Fruit fly (Drosophila melanogaster) S2 (cell line): ENCODE results near the gene CG11342.

Experiments used
- CG8478 ChIP-seq: fragments of >200 bp; optimal IDR thresholded peaks from 2 replicates; lab custom pipeline; 2018
- CTCF ChIP-seq, 2 experiments: fragments of >200 bp; optimal IDR thresholded peaks; 2 replicates each; lab custom pipeline; 2018

DNA sequence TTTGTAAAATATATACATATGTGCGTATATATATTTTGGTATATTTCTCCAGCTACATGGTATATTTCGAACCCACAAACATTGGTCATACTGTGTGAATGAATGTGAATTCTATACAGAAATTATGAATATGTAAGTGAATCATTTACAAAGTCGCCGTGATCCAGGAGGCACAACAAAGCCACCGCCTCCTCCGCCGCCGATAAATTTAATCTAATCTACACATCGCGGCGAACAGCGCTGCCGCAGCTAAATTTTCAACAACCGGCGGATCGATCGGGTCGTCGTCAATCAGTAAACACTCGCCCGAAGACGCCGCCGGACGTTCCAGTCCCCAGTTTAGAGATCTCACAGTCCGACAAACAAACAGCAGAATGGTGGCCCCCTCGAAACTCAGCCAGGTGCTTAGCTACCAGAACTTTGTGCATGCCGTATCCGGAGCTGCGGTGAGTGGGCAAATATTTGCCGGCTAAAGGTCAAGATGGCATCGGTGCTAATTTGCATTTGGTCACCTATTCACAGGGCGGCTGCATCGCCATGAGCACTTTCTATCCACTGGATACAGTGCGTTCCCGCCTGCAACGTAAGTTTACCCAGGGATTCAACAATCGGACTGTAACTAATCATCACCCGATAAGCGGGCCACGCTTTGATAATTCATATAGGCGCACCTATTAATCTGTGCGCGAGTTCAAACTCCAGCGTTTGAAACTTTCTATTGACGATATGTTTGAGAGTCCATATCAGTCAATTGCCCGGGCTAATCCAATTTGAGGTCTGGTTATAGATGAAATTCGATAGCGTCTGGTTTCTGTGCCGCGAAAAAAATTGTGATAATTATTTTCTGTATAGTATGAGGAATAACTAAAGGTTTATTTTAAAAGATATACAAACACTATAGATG, 48.3 kb downstream of the CG11342 start, which contains the start of gene PMP34:
- no peak for TF ChIP-seq CG8478 (lab: Kevin White, UChicago)
- TF ChIP-seq CTCF (optimal IDR thresholded peaks at IDR 0.05; lab: Kevin White, UChicago) = no peak
